Fruit fly (Drosophila melanogaster) whole organism, wandering third instar larva: ENCODE data around the gene CG14650.

Experiments
- CG9705 ChIP-seq: fragments of 200-800 bp; sonication (Bioruptor generic); optimal IDR thresholded peaks from 2 replicates; lab custom pipeline; 2018; ENCODE audit warnings: missing biosample characterization, mild to moderate bottlenecking, missing genetic modification characterization
- Dfd ChIP-seq: fragments of >200 bp; optimal IDR thresholded peaks from 2 replicates; lab custom pipeline; 2017; ENCODE audit warnings: missing biosample characterization, missing genetic modification characterization
- Jra ChIP-seq: sonication (Bioruptor generic); optimal IDR thresholded peaks from 2 replicates; lab custom pipeline; 2016; ENCODE audit warnings: missing biosample characterization, missing genetic modification characterization
- foxo ChIP-seq, 2 experiments: fragments of 200-800 bp; sonication (Bioruptor generic); optimal IDR thresholded peaks; 2 replicates in 1 of 2; 3 replicates in 1 of 2; lab custom pipeline; 2016 to 2017; ENCODE audit warnings: missing biosample characterization in 2 of 2, missing genetic modification characterization in 2 of 2
- fru ChIP-seq: fragments of 200-800 bp; sonication (Bioruptor generic); optimal IDR thresholded peaks from 3 replicates; lab custom pipeline; 2016; ENCODE audit warnings: missing biosample characterization, mild to moderate bottlenecking, missing genetic modification characterization
- lola ChIP-seq: fragments of >200 bp; optimal IDR thresholded peaks from 2 replicates; lab custom pipeline; 2017; ENCODE audit warnings: missing biosample characterization, missing genetic modification characterization
- pan ChIP-seq: fragments of >200 bp; optimal IDR thresholded peaks from 2 replicates; lab custom pipeline; 2017

DNA sequence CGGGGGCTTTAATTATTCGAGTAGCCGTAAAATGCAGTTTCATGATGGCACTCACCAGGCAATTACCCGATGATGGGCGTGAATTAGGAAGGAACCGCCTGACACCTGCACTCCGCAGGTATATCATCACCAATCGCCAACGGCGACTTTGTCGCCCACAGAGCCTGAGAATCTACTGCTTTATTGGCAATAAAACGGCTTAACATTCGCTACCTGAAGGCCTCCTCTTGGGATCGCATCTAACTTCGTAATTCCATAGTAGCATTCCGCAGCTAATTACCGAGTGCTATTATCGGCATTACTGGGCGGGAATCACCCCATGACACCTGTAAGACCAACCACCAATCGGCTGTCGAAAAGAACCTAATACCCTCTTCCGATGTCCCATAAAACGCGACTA lies 21.1 kb downstream of the CG14650 start:
- no peak for TF ChIP-seq fru (GFP tag; lab: Kevin White, UChicago)
- TF ChIP-seq foxo (GFP tag; optimal IDR thresholded peaks at IDR 0.05; lab: Kevin White, UChicago): no peak
- TF ChIP-seq lola (GFP tag; lab: Kevin White, UChicago): no peak
- TF ChIP-seq Jra: no peak
- TF ChIP-seq Dfd: no peak
- TF ChIP-seq CG9705 (GFP tag; lab: Kevin White, UChicago): no peak
- TF ChIP-seq pan (lab: Kevin White, UChicago): no peak
